Fruit fly (Drosophila melanogaster) whole organism: ENCODE measurements around the gene CG46456.

Source experiments
- CG8478 ChIP-seq: fragments of >200 bp; optimal IDR thresholded peaks from 2 replicates; lab custom pipeline; 2018; ENCODE audit warnings: inconsistent platforms
- Dll ChIP-seq: fragments of >200 bp; optimal IDR thresholded peaks from 2 replicates; lab custom pipeline; 2017
- EcR ChIP-seq, 2 experiments: fragments of >200 bp; optimal IDR thresholded peaks; 2 replicates each; lab custom pipeline; 2017; ENCODE audit warnings: missing biosample characterization in 2 of 2, missing genetic modification characterization in 2 of 2, missing genetic modification reagents in 2 of 2
- pan ChIP-seq: fragments of >200 bp; optimal IDR thresholded peaks from 2 replicates; lab custom pipeline; 2017
- psq ChIP-seq: fragments of >200 bp; optimal IDR thresholded peaks from 2 replicates; lab custom pipeline; 2017
- usp ChIP-seq: fragments of >200 bp; optimal IDR thresholded peaks from 2 replicates; lab custom pipeline; 2017; ENCODE audit warnings: missing biosample characterization, missing genetic modification characterization, mixed read lengths

Gene CG46456

DNA sequence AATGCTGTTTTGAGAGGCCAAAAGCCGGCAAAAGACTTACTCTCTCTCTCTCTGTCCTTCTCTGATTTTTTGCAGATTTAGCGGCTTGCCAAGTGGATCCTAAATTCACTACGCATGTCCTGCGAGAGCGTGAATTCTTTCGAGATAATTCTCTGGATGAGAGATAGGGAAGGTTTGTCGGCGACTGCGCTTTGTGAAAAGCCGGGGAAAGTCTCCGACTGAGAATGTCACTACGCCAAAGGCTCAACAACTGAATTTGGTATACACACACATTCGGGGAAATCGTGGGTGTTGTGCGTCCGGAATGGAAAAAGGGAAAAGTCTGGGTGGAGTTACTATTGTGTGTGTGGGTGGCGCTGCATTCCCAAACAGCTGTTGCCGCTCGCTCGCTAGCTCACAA, 25.7 kb downstream of the CG46456 start:
- TF ChIP-seq Dll (lab: Kevin White, UChicago) (no peak), usp (GFP tag; lab: Kevin White, UChicago) (no peak), CG8478 (no peak), pan (lab: Kevin White, UChicago) (no peak), psq (lab: Kevin White, UChicago) (no peak), EcR (GFP tag; optimal IDR thresholded peaks at IDR 0.05; lab: Kevin White, UChicago) (no peak)

DNA sequence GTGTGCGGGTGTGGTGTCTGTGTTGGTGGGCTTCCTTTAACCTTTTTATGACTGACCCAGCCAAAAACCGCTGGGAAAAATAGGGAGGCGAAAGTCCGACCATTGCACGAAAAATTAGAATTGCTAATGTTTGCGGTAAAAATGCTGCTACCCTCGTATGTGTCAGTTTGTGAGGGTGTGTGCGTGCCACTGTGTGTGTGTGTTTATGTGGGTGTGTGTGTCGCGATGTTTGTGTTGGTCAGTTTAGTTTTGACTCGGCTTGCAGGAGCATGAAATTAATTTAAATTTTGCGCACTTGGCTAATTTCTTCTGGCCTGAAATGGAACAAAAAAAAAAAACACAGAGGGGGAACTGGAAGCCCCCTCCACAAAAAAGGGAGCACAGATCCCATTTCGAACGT, 27.3 kb downstream of the CG46456 start:
- TF ChIP-seq Dll (lab: Kevin White, UChicago) (no peak), CG8478 (no peak), usp (GFP tag; lab: Kevin White, UChicago) (no peak), EcR (GFP tag; optimal IDR thresholded peaks at IDR 0.05; lab: Kevin White, UChicago) (no peak), pan (lab: Kevin White, UChicago) (no peak), psq (lab: Kevin White, UChicago) (no peak)

- TF ChIP-seq EcR (GFP tag; optimal IDR thresholded peaks at IDR 0.05; lab: Kevin White, UChicago): no peak
- no peak for TF ChIP-seq Dll (lab: Kevin White, UChicago)
- TF ChIP-seq CG8478: no peak
Measured at dm6 chr3L:5297237-5297636, 57.9 kb downstream of the CG46456 start.
